Fruit fly (Drosophila melanogaster) Kc167 (cell line): ENCODE measurements around the gene mbo.

Experiments used
- Myc ChIP-seq: fragments of >200 bp; optimal IDR thresholded peaks from 2 replicates; lab custom pipeline; 2017; ENCODE audit warnings: missing external identifiers
- Sin3A ChIP-seq: fragments of >200 bp; optimal IDR thresholded peaks from 2 replicates; lab custom pipeline; 2018; ENCODE audit warnings: missing external identifiers
- h ChIP-seq: fragments of >200 bp; optimal IDR thresholded peaks from 3 replicates; lab custom pipeline; 2018; ENCODE audit warnings: missing external identifiers
- psq ChIP-seq: fragments of >200 bp; optimal IDR thresholded peaks from 2 replicates; lab custom pipeline; 2017; ENCODE audit warnings: missing external identifiers
- ttk ChIP-seq: sonication (Bioruptor generic); optimal IDR thresholded peaks from 2 replicates; lab custom pipeline; 2017; ENCODE audit warnings: missing external identifiers

DNA sequence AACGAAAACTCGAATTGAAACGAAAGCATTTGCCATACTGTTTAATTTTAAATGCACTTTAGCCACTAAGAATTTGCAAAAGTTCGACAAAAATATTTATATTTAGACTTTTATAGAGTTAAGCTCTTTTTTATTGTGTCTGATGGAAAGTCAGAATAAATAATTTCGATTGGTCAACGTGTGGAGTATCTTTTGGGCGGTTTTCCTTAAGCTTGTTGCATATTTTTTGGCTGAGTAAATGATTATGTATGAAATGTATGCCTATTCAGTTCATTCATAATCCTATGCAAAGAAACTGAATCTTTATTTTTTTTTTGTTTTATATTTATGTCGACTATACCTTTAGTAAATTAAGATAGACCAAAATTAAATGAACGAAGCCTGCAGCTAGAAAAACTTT is 26.1 kb downstream of the mbo start:
- no peak for TF ChIP-seq psq
- TF ChIP-seq ttk (lab: Kevin White, UChicago) = no peak
- no peak for TF ChIP-seq h (lab: Kevin White, UChicago)
- TF ChIP-seq Sin3A = no peak
- no peak for TF ChIP-seq Myc (lab: Kevin White, UChicago)
